Worm (Caenorhabditis elegans) whole organism, L2 larva: ENCODE results near the gene AH9.1.

Experiments
- C34F6.9 ChIP-seq: fragments of 150-350 bp; optimal IDR thresholded peaks from 2 replicates; lab custom pipeline; 2014; ENCODE audit warnings: missing biosample characterization, missing genetic modification characterization
- F13H6.1 ChIP-seq: sonication (generic microtip); optimal IDR thresholded peaks from 2 replicates; lab custom pipeline; 2016; ENCODE audit warnings: missing genetic modification characterization, missing compliant biosample characterization
- alr-1 ChIP-seq: fragments of 150-350 bp; optimal IDR thresholded peaks from 2 replicates; lab custom pipeline; 2014; ENCODE audit warnings: missing biosample characterization, missing genetic modification characterization
- aly-2 ChIP-seq: fragments of 150-350 bp; optimal IDR thresholded peaks from 2 replicates; lab custom pipeline; 2014; ENCODE audit warnings: missing biosample characterization, missing genetic modification characterization
- ama-1 ChIP-seq: fragments of 150-350 bp; optimal IDR thresholded peaks from 2 replicates; lab custom pipeline; 2018; ENCODE audit warnings: inconsistent platforms
- blmp-1 ChIP-seq: sonication (generic microtip); optimal IDR thresholded peaks from 2 replicates; lab custom pipeline; 2017; ENCODE audit warnings: missing genetic modification characterization, mild to moderate bottlenecking, missing compliant biosample characterization, antibody characterized with exemption, moderate library complexity; ENCODE audit not compliant: insufficient read depth
- ceh-16 ChIP-seq: fragments of 150-350 bp; optimal IDR thresholded peaks from 2 replicates; lab custom pipeline; 2014; ENCODE audit warnings: missing biosample characterization, missing genetic modification characterization
- ceh-82 ChIP-seq: fragments of 150-350 bp; optimal IDR thresholded peaks from 2 replicates; lab custom pipeline; 2014; ENCODE audit warnings: missing biosample characterization, missing genetic modification characterization
- crh-2 ChIP-seq: sonication (generic microtip); optimal IDR thresholded peaks from 2 replicates; lab custom pipeline; 2017; ENCODE audit warnings: missing biosample characterization, missing genetic modification characterization
- dmd-4 ChIP-seq: sonication (generic microtip); optimal IDR thresholded peaks from 2 replicates; lab custom pipeline; 2017; ENCODE audit warnings: missing biosample characterization, missing genetic modification characterization
- elt-1 ChIP-seq: fragments of 150-350 bp; optimal IDR thresholded peaks from 2 replicates; lab custom pipeline; 2014; ENCODE audit warnings: missing biosample characterization, missing genetic modification characterization
- elt-3 ChIP-seq: sonication (generic microtip); optimal IDR thresholded peaks from 2 replicates; lab custom pipeline; 2017; ENCODE audit warnings: missing biosample characterization, missing genetic modification characterization
- fos-1 ChIP-seq: fragments of 150-350 bp; optimal IDR thresholded peaks from 2 replicates; lab custom pipeline; 2014; ENCODE audit warnings: missing biosample characterization, missing genetic modification characterization
- gmeb-1 ChIP-seq: fragments of 150-350 bp; optimal IDR thresholded peaks from 2 replicates; lab custom pipeline; 2014; ENCODE audit warnings: missing biosample characterization, missing genetic modification characterization
- lin-11 ChIP-seq: fragments of 150-350 bp; sonication (generic microtip); optimal IDR thresholded peaks from 2 replicates; lab custom pipeline; 2014; ENCODE audit warnings: missing biosample characterization, missing genetic modification characterization, inconsistent platforms, mixed read lengths
- lin-13 ChIP-seq: fragments of 150-350 bp; optimal IDR thresholded peaks from 2 replicates; lab custom pipeline; 2014; ENCODE audit warnings: missing biosample characterization, missing genetic modification reagents, missing genetic modification characterization
- lsy-2 ChIP-seq, 2 experiments: fragments of 150-350 bp in 1 of 2; sonication (generic microtip) in 1 of 2; optimal IDR thresholded peaks; 2 replicates each; lab custom pipeline; 2014 to 2017; ENCODE audit warnings: missing biosample characterization in 2 of 2, missing genetic modification characterization in 2 of 2
- mab-5 ChIP-seq: fragments of 150-350 bp; optimal IDR thresholded peaks from 2 replicates; lab custom pipeline; 2014; ENCODE audit warnings: missing biosample characterization, missing genetic modification characterization
- mbf-1 ChIP-seq: sonication (generic microtip); optimal IDR thresholded peaks from 2 replicates; lab custom pipeline; 2017; ENCODE audit warnings: missing biosample characterization, missing genetic modification characterization
- mdl-1 ChIP-seq, 2 experiments: fragments of 150-350 bp in 1 of 2; sonication (generic microtip) in 1 of 2; optimal IDR thresholded peaks; 2 replicates each; lab custom pipeline; 2017; ENCODE audit warnings: missing biosample characterization in 2 of 2, missing genetic modification characterization in 2 of 2
- nhr-10 ChIP-seq: sonication (generic microtip); optimal IDR thresholded peaks from 2 replicates; lab custom pipeline; 2017; ENCODE audit warnings: missing biosample characterization, missing genetic modification characterization
- nhr-11 ChIP-seq: fragments of 150-350 bp; optimal IDR thresholded peaks from 2 replicates; lab custom pipeline; 2014; ENCODE audit warnings: missing biosample characterization, missing genetic modification characterization
- nhr-12 ChIP-seq: fragments of 150-350 bp; optimal IDR thresholded peaks from 2 replicates; lab custom pipeline; 2014; ENCODE audit warnings: missing biosample characterization, missing genetic modification characterization
- nhr-129 ChIP-seq: fragments of 150-350 bp; optimal IDR thresholded peaks from 2 replicates; lab custom pipeline; 2014; ENCODE audit warnings: missing biosample characterization, missing genetic modification characterization
- nhr-21 ChIP-seq: fragments of 150-350 bp; optimal IDR thresholded peaks from 2 replicates; lab custom pipeline; 2014; ENCODE audit warnings: missing biosample characterization, missing genetic modification characterization
- nhr-23 ChIP-seq: fragments of 150-350 bp; optimal IDR thresholded peaks from 2 replicates; lab custom pipeline; 2014; ENCODE audit warnings: missing biosample characterization, missing genetic modification reagents, missing genetic modification characterization
- nhr-237 ChIP-seq: fragments of 150-350 bp; optimal IDR thresholded peaks from 2 replicates; lab custom pipeline; 2014; ENCODE audit warnings: missing biosample characterization, missing genetic modification characterization
- nhr-25 ChIP-seq: fragments of 150-350 bp; sonication (generic microtip); optimal IDR thresholded peaks from 3 replicates; lab custom pipeline; 2014; ENCODE audit warnings: missing biosample characterization, missing genetic modification characterization
- nhr-6 ChIP-seq: fragments of 150-350 bp; optimal IDR thresholded peaks from 2 replicates; lab custom pipeline; 2014; ENCODE audit warnings: missing biosample characterization, missing genetic modification characterization
- nhr-77 ChIP-seq: fragments of 150-350 bp; optimal IDR thresholded peaks from 2 replicates; lab custom pipeline; 2014; ENCODE audit warnings: missing biosample characterization, missing genetic modification characterization
- peb-1 ChIP-seq: fragments of 150-350 bp; optimal IDR thresholded peaks from 2 replicates; lab custom pipeline; 2014; ENCODE audit warnings: missing biosample characterization, missing genetic modification characterization
- sem-4 ChIP-seq: fragments of 150-350 bp; optimal IDR thresholded peaks from 2 replicates; lab custom pipeline; 2014; ENCODE audit warnings: missing biosample characterization, missing genetic modification reagents, missing genetic modification characterization
- skn-1 ChIP-seq: sonication (generic microtip); optimal IDR thresholded peaks from 2 replicates; lab custom pipeline; 2017; ENCODE audit warnings: missing biosample characterization, missing genetic modification characterization
- sma-3 ChIP-seq: sonication (generic microtip); optimal IDR thresholded peaks from 2 replicates; lab custom pipeline; 2016; ENCODE audit warnings: missing genetic modification reagents, missing genetic modification characterization, missing compliant biosample characterization
- sma-9 ChIP-seq, 2 experiments: fragments of 150-350 bp in 1 of 2; sonication (generic microtip) in 1 of 2; optimal IDR thresholded peaks; 2 replicates each; lab custom pipeline; 2014 to 2016; ENCODE audit warnings: missing genetic modification characterization in 2 of 2, mild to moderate bottlenecking in 1 of 2, missing biosample characterization in 1 of 2, missing compliant biosample characterization in 1 of 2, missing genetic modification reagents in 1 of 2, moderate library complexity in 1 of 2
- snpc-4 ChIP-seq: fragments of 150-350 bp; optimal IDR thresholded peaks from 2 replicates; lab custom pipeline; 2014; ENCODE audit warnings: missing biosample characterization, missing genetic modification characterization
- unc-39 ChIP-seq: fragments of 150-350 bp; optimal IDR thresholded peaks from 2 replicates; lab custom pipeline; 2014; ENCODE audit warnings: missing biosample characterization, missing genetic modification characterization
- unc-55 ChIP-seq: fragments of 150-350 bp; sonication (generic microtip); optimal IDR thresholded peaks from 3 replicates; lab custom pipeline; 2014; ENCODE audit warnings: missing biosample characterization, missing genetic modification reagents, missing genetic modification characterization
- zag-1 ChIP-seq: fragments of 150-350 bp; optimal IDR thresholded peaks from 2 replicates; lab custom pipeline; 2014; ENCODE audit warnings: missing biosample characterization, missing genetic modification characterization
- ztf-1 ChIP-seq: fragments of 200-800 bp; sonication (Bioruptor generic); conservative IDR thresholded peaks from 2 replicates; pipeline ENCODE4 v1.3.6; 2022; ENCODE audit warnings: missing genetic modification characterization, missing compliant biosample characterization
- ztf-11 ChIP-seq: sonication (generic microtip); optimal IDR thresholded peaks from 2 replicates; lab custom pipeline; 2017; ENCODE audit warnings: missing biosample characterization, missing genetic modification characterization
- ztf-4 ChIP-seq: fragments of 150-350 bp; optimal IDR thresholded peaks from 2 replicates; lab custom pipeline; 2014; ENCODE audit warnings: missing biosample characterization, missing genetic modification characterization

Gene AH9.1

ce11 chrX:2262420-2262819 lies 15.6 kb upstream of the AH9.1 start:
- no peak for TF ChIP-seq lin-13 (GFP tag; lab: Kevin White, UChicago)
- peak; percentile 20 for TF ChIP-seq fos-1 (tag; lab: Kevin White, UChicago)
- TF ChIP-seq, all 48 proteins: peak for 1

ce11 chrX:2261003-2261402 lies 14.2 kb upstream of the AH9.1 start, which contains the start of gene AH9.3:
TSS of gene AH9.3 (minus strand) at chrX:2261103.
- TF ChIP-seq ztf-4 = no peak
- no peak for TF ChIP-seq lsy-2 (tag; optimal IDR thresholded peaks at IDR 0.05; lab: Kevin White, UChicago)
- no peak for TF ChIP-seq gmeb-1 (tag; lab: Kevin White, UChicago)
- no peak for TF ChIP-seq unc-39 (tag; lab: Kevin White, UChicago)
- no peak for TF ChIP-seq nhr-237 (tag; lab: Kevin White, UChicago)
- TF ChIP-seq sma-9 (GFP tag; optimal IDR thresholded peaks at IDR 0.05; lab: Kevin White, UChicago) = no peak
- no peak for TF ChIP-seq sma-9 (tag; optimal IDR thresholded peaks at IDR 0.05; lab: Kevin White, UChicago)
- no peak for TF ChIP-seq elt-3 (tag; lab: Kevin White, UChicago)
- no peak for TF ChIP-seq nhr-12 (tag; lab: Kevin White, UChicago)
- TF ChIP-seq mab-5 = no peak
- no peak for TF ChIP-seq nhr-23
- TF ChIP-seq nhr-77 (tag; lab: Kevin White, UChicago) = no peak
- TF ChIP-seq C34F6.9 (tag; lab: Kevin White, UChicago) = no peak
- no peak for TF ChIP-seq snpc-4 (tag; lab: Kevin White, UChicago)
- no peak for TF ChIP-seq nhr-129
- TF ChIP-seq skn-1 (tag; lab: Kevin White, UChicago) = no peak

- TF ChIP-seq nhr-11 (tag; lab: Kevin White, UChicago) (no peak), nhr-25 (tag; lab: Kevin White, UChicago) (no peak), unc-55 (GFP tag; lab: Kevin White, UChicago) (peak; percentile 6), F13H6.1 (tag; lab: Kevin White, UChicago) (peak; percentile 5), nhr-129 (peak; percentile 24), fos-1 (tag; lab: Kevin White, UChicago) (peak; percentile 70)
Observed at ce11 chrX:2258404-2258803, 11.6 kb upstream of the AH9.1 start.

ce11 chrX:2258001-2258400 lies 11.2 kb upstream of the AH9.1 start, which contains the start of gene crn-4:
TSS of gene crn-4 (minus strand) at chrX:2258101.
- TF ChIP-seq mab-5 = no peak
- TF ChIP-seq skn-1 (tag; lab: Kevin White, UChicago) = no peak
- no peak for TF ChIP-seq ztf-1 (GFP tag; lab: Robert Waterston, UW)
- TF ChIP-seq ceh-82 (tag; lab: Kevin White, UChicago) = no peak

- peak; percentile 97 for TF ChIP-seq fos-1 (tag; lab: Kevin White, UChicago)
- peak; percentile 89 for TF ChIP-seq zag-1
- peak; percentile 94 for TF ChIP-seq ztf-4
- TF ChIP-seq mab-5 = peak; percentile 94
- TF ChIP-seq elt-3 (tag; lab: Kevin White, UChicago) = no peak
- no peak for TF ChIP-seq unc-39 (tag; lab: Kevin White, UChicago)
- TF ChIP-seq mdl-1 (tag; optimal IDR thresholded peaks at IDR 0.05; lab: Kevin White, UChicago) = peak; percentile 62 to 77
- peak; percentile 90 for TF ChIP-seq peb-1 (tag; lab: Kevin White, UChicago)
- peak; percentile 98 for TF ChIP-seq nhr-25 (tag; lab: Kevin White, UChicago)
- TF ChIP-seq mbf-1 (tag; lab: Kevin White, UChicago) = no peak
- TF ChIP-seq ceh-16 = peak; percentile 96
- peak; percentile 99 for TF ChIP-seq nhr-129
- no peak for TF ChIP-seq ztf-1 (GFP tag; lab: Robert Waterston, UW)
- TF ChIP-seq unc-55 (GFP tag; lab: Kevin White, UChicago) = peak; percentile 99
- TF ChIP-seq lsy-2 (tag; optimal IDR thresholded peaks at IDR 0.05; lab: Kevin White, UChicago) = peak; percentile 99 to 100
- TF ChIP-seq crh-2 (tag; lab: Kevin White, UChicago) = peak; percentile 99
- peak; percentile 47 for TF ChIP-seq ztf-11 (tag; lab: Kevin White, UChicago)
- TF ChIP-seq F13H6.1 (tag; lab: Kevin White, UChicago) = peak; percentile 97
- TF ChIP-seq C34F6.9 (tag; lab: Kevin White, UChicago) = peak; percentile 99
- TF ChIP-seq lin-11 (tag; lab: Kevin White, UChicago) = peak; percentile 99
- peak; percentile 97 for TF ChIP-seq lin-13 (GFP tag; lab: Kevin White, UChicago)
- peak; percentile 98 for TF ChIP-seq nhr-21 (tag; lab: Kevin White, UChicago)
- TF ChIP-seq blmp-1 (tag; lab: Kevin White, UChicago) = peak; percentile 76
- no peak for TF ChIP-seq elt-1 (tag; lab: Kevin White, UChicago)
- no peak for TF ChIP-seq nhr-12 (tag; lab: Kevin White, UChicago)
- TF ChIP-seq ama-1 = peak; percentile 84
- TF ChIP-seq sem-4 (tag; lab: Kevin White, UChicago) = peak; percentile 99
- TF ChIP-seq dmd-4 (tag; lab: Kevin White, UChicago) = no peak
- TF ChIP-seq sma-3 (GFP tag; lab: Kevin White, UChicago) = peak; percentile 98
- TF ChIP-seq nhr-10 (tag; lab: Kevin White, UChicago) = peak; percentile 84
- TF ChIP-seq skn-1 (tag; lab: Kevin White, UChicago) = peak; percentile 83
- no peak for TF ChIP-seq aly-2 (tag; lab: Kevin White, UChicago)
- peak; percentile 89 for TF ChIP-seq snpc-4 (tag; lab: Kevin White, UChicago)
- no peak for TF ChIP-seq alr-1 (tag; lab: Kevin White, UChicago)
- TF ChIP-seq nhr-6 (tag; lab: Kevin White, UChicago) = peak; percentile 97
- no peak for TF ChIP-seq nhr-23
Observed at ce11 chrX:2242568-2243185, 4.1 kb downstream of the AH9.1 start, which contains the start of gene rpl-11.2. TSS of gene rpl-11.2 (minus strand) at chrX:2242618.
